Fruit fly (Drosophila melanogaster): Measurements from ENCODE around the gene CG14411.

The CG14411 gene

DNA sequence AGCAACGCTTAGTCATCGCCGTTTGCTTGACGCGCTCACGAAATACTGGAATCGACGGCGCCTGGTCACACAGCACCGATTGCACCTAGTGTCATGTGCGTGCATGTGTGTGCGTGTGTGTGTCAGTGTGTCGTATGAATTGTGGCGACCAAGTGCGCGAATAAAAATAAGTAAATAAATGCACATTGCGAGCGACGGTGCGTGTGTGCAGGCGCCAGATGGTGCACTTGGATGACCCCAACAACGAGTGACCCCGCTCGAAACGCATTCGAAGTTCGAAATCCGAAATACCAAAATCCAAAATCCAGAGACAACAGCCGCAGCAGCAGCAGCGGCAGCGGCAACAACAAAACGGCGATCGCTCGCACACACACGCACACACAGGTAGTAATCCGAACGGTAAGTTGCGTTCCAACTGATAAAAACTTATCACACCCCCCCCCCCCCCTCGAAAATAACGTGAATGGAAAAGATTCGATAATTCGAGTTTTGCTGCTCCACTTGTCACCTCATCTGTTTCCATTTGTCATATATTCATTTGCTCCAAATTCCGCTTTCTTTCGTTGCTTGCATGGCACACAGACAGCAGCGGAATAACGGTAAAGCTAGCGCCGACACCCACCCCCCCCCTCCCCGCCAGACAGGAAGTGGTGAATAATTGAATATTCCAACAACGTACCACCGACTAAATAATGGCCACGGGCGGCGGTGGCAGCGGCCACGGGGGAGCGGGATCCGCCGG lies at the start of gene CG14411 (continued):
- no peak for TF ChIP-seq az2 (GFP tag; optimal IDR thresholded peaks at IDR 0.05)
- no peak for TF ChIP-seq CG10267 (tag; optimal IDR thresholded peaks at IDR 0.05)
- no peak for TF ChIP-seq danr (GFP tag; IDR thresholded peaks at IDR 0.05)
- TF ChIP-seq CG17186 (GFP tag; optimal IDR thresholded peaks at IDR 0.05) = peak; percentile 7
- TF ChIP-seq Bgb (GFP tag; IDR thresholded peaks at IDR 0.05; ENCODE audit: partially characterized antibody) = peak; percentile 29; the same call in 1 of the 2 replicates
- no peak for TF ChIP-seq wor (GFP tag; IDR thresholded peaks at IDR 0.05)
- TF ChIP-seq Xrp1 (GFP tag; IDR thresholded peaks at IDR 0.05) = no peak
- TF ChIP-seq pita (GFP tag; optimal IDR thresholded peaks at IDR 0.05) = no peak
- TF ChIP-seq CG12942 (GFP tag; optimal IDR thresholded peaks at IDR 0.05) = no peak
- peak; percentile 36 for TF ChIP-seq Lhr (GFP tag; optimal IDR thresholded peaks at IDR 0.05)
- TF ChIP-seq CG30403 (GFP tag; optimal IDR thresholded peaks at IDR 0.05) = no peak
- no peak for TF ChIP-seq Chrac-16 (GFP tag; optimal IDR thresholded peaks at IDR 0.05)
- peak; percentile 31 for TF ChIP-seq CG8924 (tag; optimal IDR thresholded peaks at IDR 0.05)
- no peak for TF ChIP-seq jumu (GFP tag; optimal IDR thresholded peaks at IDR 0.05)
- no peak for TF ChIP-seq E2f1 (GFP tag; IDR thresholded peaks at IDR 0.05)
- TF ChIP-seq CG14710 (tag; optimal IDR thresholded peaks at IDR 0.05) = peak; percentile 67
- TF ChIP-seq CG3847 (GFP tag; IDR thresholded peaks at IDR 0.05) = peak; percentile 35
- TF ChIP-seq CG1603 (tag; optimal IDR thresholded peaks at IDR 0.05) = peak; percentile 99
- TF ChIP-seq CG1602 (GFP tag; optimal IDR thresholded peaks at IDR 0.05) = no peak
- TF ChIP-seq CG16813 (GFP tag; IDR thresholded peaks at IDR 0.05; ENCODE audit: partially characterized antibody) = peak; percentile 18; the same call in 1 of the 3 replicates
- TF ChIP-seq Fer3 (tag; optimal IDR thresholded peaks at IDR 0.05) = no peak
- peak; percentile 1 for TF ChIP-seq HmgD (GFP tag; optimal IDR thresholded peaks at IDR 0.05)
- TF ChIP-seq pfk (GFP tag; optimal IDR thresholded peaks at IDR 0.05) = peak; percentile 91
- TF ChIP-seq cg (GFP tag; optimal IDR thresholded peaks at IDR 0.05) = peak; percentile 91
- no peak for TF ChIP-seq Sox102F (GFP tag; optimal IDR thresholded peaks at IDR 0.05)
- no peak for TF ChIP-seq luna (GFP tag; optimal IDR thresholded peaks at IDR 0.05)
- no peak for TF ChIP-seq Lpt (GFP tag; optimal IDR thresholded peaks at IDR 0.05)
- TF ChIP-seq Dbx (GFP tag; IDR thresholded peaks at IDR 0.05) = no peak
- TF ChIP-seq trem (tag; optimal IDR thresholded peaks at IDR 0.05) = peak; percentile 68
- TF ChIP-seq CG15601 (tag; optimal IDR thresholded peaks at IDR 0.05) = no peak
- peak; percentile 78 for TF ChIP-seq gfzf (GFP tag; optimal IDR thresholded peaks at IDR 0.05)
- TF ChIP-seq CG17829 (tag; optimal IDR thresholded peaks at IDR 0.05) = peak; percentile 1
- TF ChIP-seq hb (GFP tag; IDR thresholded peaks at IDR 0.05; ENCODE audit: partially characterized antibody) = no peak
- TF ChIP-seq CG4617 (GFP tag; optimal IDR thresholded peaks at IDR 0.05; ENCODE audit: borderline replicate concordance) = peak; percentile 8
- no peak for TF ChIP-seq CG18476 (GFP tag; optimal IDR thresholded peaks at IDR 0.05)
- TF ChIP-seq CG15514 (GFP tag; optimal IDR thresholded peaks at IDR 0.05) = peak; percentile 25
- no peak for TF ChIP-seq CG11247 (GFP tag; IDR thresholded peaks at IDR 0.05)
- TF ChIP-seq nau (GFP tag; optimal IDR thresholded peaks at IDR 0.05) = no peak
- TF ChIP-seq zen (tag; optimal IDR thresholded peaks at IDR 0.05) = peak; percentile 16
- no peak for TF ChIP-seq Ssrp (tag; optimal IDR thresholded peaks at IDR 0.05)
- peak; percentile 80 for TF ChIP-seq crol (GFP tag; IDR thresholded peaks at IDR 0.05)
- peak; percentile 74 for TF ChIP-seq MESR4 (GFP tag; optimal IDR thresholded peaks at IDR 0.05)
- no peak for TF ChIP-seq CG18262 (tag; optimal IDR thresholded peaks at IDR 0.05)
- no peak for TF ChIP-seq CG14667 (GFP tag; IDR thresholded peaks at IDR 0.05)
- no peak for TF ChIP-seq CG31224 (GFP tag; IDR thresholded peaks at IDR 0.05)
- TF ChIP-seq Hr78 (GFP tag; optimal IDR thresholded peaks at IDR 0.05) = no peak
- TF ChIP-seq Dref (GFP tag; IDR thresholded peaks at IDR 0.05) = peak; percentile 52
- no peak for TF ChIP-seq esg (GFP tag; conservative IDR thresholded peaks at IDR 0.05)
- peak; percentile 32 for TF ChIP-seq dm (GFP tag; optimal IDR thresholded peaks at IDR 0.05)
